Fruit fly (Drosophila melanogaster) whole organism, embryonic: ENCODE measurements around the gene CG31957.
A peak's percentile ranks its signal among the peaks of the same experiment; 100 is the strongest.

Source experiments
- Asciz ChIP-seq: fragments of 200-800 bp; sonication (Bioruptor generic); optimal IDR thresholded peaks from 2 replicates; lab custom pipeline; 2017; ENCODE audit warnings: missing biosample characterization, mild to moderate bottlenecking, missing genetic modification characterization, missing genetic modification reagents
- CG10147 ChIP-seq: fragments of 200-800 bp; sonication (Bioruptor generic); optimal IDR thresholded peaks from 2 replicates; lab custom pipeline; 2019; ENCODE audit warnings: missing biosample characterization, mild to moderate bottlenecking, missing genetic modification characterization, moderate library complexity
- CG10654 ChIP-seq: fragments of 200-800 bp; sonication (Bioruptor generic); optimal IDR thresholded peaks from 2 replicates; lab custom pipeline; 2016; ENCODE audit warnings: missing biosample characterization, missing genetic modification characterization
- CG12391 ChIP-seq: fragments of 200-800 bp; sonication (Bioruptor generic); optimal IDR thresholded peaks from 3 replicates; lab custom pipeline; 2018; ENCODE audit warnings: missing biosample characterization, mild to moderate bottlenecking, missing genetic modification characterization, moderate library complexity
- CG12744 ChIP-seq: fragments of 200-800 bp; sonication (Bioruptor generic); optimal IDR thresholded peaks from 2 replicates; lab custom pipeline; 2016; ENCODE audit warnings: missing biosample characterization, missing genetic modification characterization
- CG12942 ChIP-seq: fragments of 200-800 bp; sonication (Bioruptor generic); optimal IDR thresholded peaks from 3 replicates; lab custom pipeline; 2016; ENCODE audit warnings: missing biosample characterization, missing genetic modification characterization
- CG14710 ChIP-seq: fragments of 200-800 bp; sonication (Bioruptor generic); optimal IDR thresholded peaks from 3 replicates; lab custom pipeline; 2019; ENCODE audit warnings: missing biosample characterization, mild to moderate bottlenecking, missing genetic modification characterization, moderate library complexity
- CG14860 ChIP-seq: fragments of 200-800 bp; sonication (Bioruptor generic); IDR thresholded peaks from 3 replicates; pipeline ENCODE4 v1.3.6; 2022; ENCODE audit warnings: missing biosample characterization, missing genetic modification characterization; ENCODE audit not compliant: partially characterized antibody
- CG15073 ChIP-seq: fragments of 200-800 bp; sonication (Bioruptor generic); optimal IDR thresholded peaks from 2 replicates; lab custom pipeline; 2016; ENCODE audit warnings: missing biosample characterization, missing genetic modification characterization
- CG1529 ChIP-seq: fragments of 200-800 bp; sonication (Bioruptor generic); optimal IDR thresholded peaks from 3 replicates; lab custom pipeline; 2018; ENCODE audit warnings: missing biosample characterization, missing genetic modification characterization
- CG15696 ChIP-seq: fragments of 200-800 bp; sonication (Bioruptor generic); optimal IDR thresholded peaks from 2 replicates; lab custom pipeline; 2019; ENCODE audit warnings: missing biosample characterization, mild to moderate bottlenecking, missing genetic modification characterization, moderate library complexity
- CG2199 ChIP-seq: fragments of 200-800 bp; sonication (Bioruptor generic); IDR thresholded peaks from 3 replicates; pipeline ENCODE4 v1.3.6; 2022; ENCODE audit warnings: missing biosample characterization, missing genetic modification characterization
- CG2712 ChIP-seq: fragments of 200-800 bp; optimal IDR thresholded peaks from 3 replicates; lab custom pipeline; 2019; ENCODE audit warnings: missing biosample characterization, mild to moderate bottlenecking, missing genetic modification characterization, moderate library complexity
- CG2875 ChIP-seq: fragments of 200-800 bp; sonication (Bioruptor generic); optimal IDR thresholded peaks from 2 replicates; lab custom pipeline; 2017; ENCODE audit warnings: missing biosample characterization, mild to moderate bottlenecking, missing genetic modification characterization, missing genetic modification reagents
- CG31441 ChIP-seq: fragments of 200-800 bp; sonication (Bioruptor generic); IDR thresholded peaks from 2 replicates; pipeline ENCODE4 v1.3.6; 2022; ENCODE audit warnings: missing biosample characterization, missing genetic modification characterization
- CG32532 ChIP-seq: fragments of 200-800 bp; sonication (Bioruptor generic); IDR thresholded peaks from 2 replicates; pipeline ENCODE4 v1.3.6; 2022; ENCODE audit warnings: missing biosample characterization, missing genetic modification characterization
- CG34422 ChIP-seq: fragments of 200-800 bp; sonication (Bioruptor generic); IDR thresholded peaks from 3 replicates; pipeline ENCODE4 v1.3.6; 2022; ENCODE audit warnings: missing biosample characterization, missing genetic modification characterization
- CG3995 ChIP-seq: fragments of 200-800 bp; sonication (Bioruptor generic); optimal IDR thresholded peaks from 3 replicates; lab custom pipeline; 2016; ENCODE audit warnings: missing biosample characterization, missing genetic modification characterization
- CG4328 ChIP-seq: fragments of 200-800 bp; sonication (Bioruptor generic); optimal IDR thresholded peaks from 3 replicates; lab custom pipeline; 2017; ENCODE audit warnings: missing biosample characterization, missing genetic modification reagents, missing genetic modification characterization
- CG4707 ChIP-seq: fragments of 200-800 bp; sonication (Bioruptor generic); optimal IDR thresholded peaks from 2 replicates; lab custom pipeline; 2018; ENCODE audit warnings: missing biosample characterization, mild to moderate bottlenecking, missing genetic modification characterization, moderate library complexity
- CG6791 ChIP-seq: fragments of 200-800 bp; sonication (Bioruptor generic); IDR thresholded peaks from 3 replicates; pipeline ENCODE4 v1.3.6; 2022; ENCODE audit warnings: missing biosample characterization, missing genetic modification characterization; ENCODE audit not compliant: partially characterized antibody
- CTCF ChIP-seq: fragments of 200-800 bp; sonication (Bioruptor generic); optimal IDR thresholded peaks from 2 replicates; lab custom pipeline; 2017; ENCODE audit warnings: missing biosample characterization, mild to moderate bottlenecking, missing genetic modification characterization, moderate library complexity
- Dp ChIP-seq: fragments of 200-800 bp; sonication (Bioruptor generic); optimal IDR thresholded peaks from 2 replicates; lab custom pipeline; 2018; ENCODE audit warnings: missing biosample characterization, mild to moderate bottlenecking, missing genetic modification characterization, moderate library complexity
- Fer1 ChIP-seq: fragments of 200-800 bp; sonication (Bioruptor generic); optimal IDR thresholded peaks from 2 replicates; lab custom pipeline; 2017; ENCODE audit warnings: missing biosample characterization, mild to moderate bottlenecking, missing genetic modification characterization
- GATAe ChIP-seq: fragments of 200-800 bp; sonication (Bioruptor generic); conservative IDR thresholded peaks from 2 replicates; pipeline ENCODE4 v1.3.6; 2022; ENCODE audit warnings: missing biosample characterization, missing genetic modification characterization
- Gug ChIP-seq: fragments of 200-800 bp; sonication (Bioruptor generic); IDR thresholded peaks from 4 replicates; pipeline ENCODE4 v1.3.6; 2022; ENCODE audit warnings: missing biosample characterization, missing genetic modification characterization
- MESR4 ChIP-seq: fragments of 200-800 bp; sonication (Bioruptor generic); optimal IDR thresholded peaks from 2 replicates; lab custom pipeline; 2018; ENCODE audit warnings: missing biosample characterization, mild to moderate bottlenecking, missing genetic modification characterization, moderate library complexity
- NC2α ChIP-seq: fragments of 200-800 bp; sonication (Bioruptor generic); optimal IDR thresholded peaks from 2 replicates; lab custom pipeline; 2016; ENCODE audit warnings: missing biosample characterization, missing genetic modification characterization
- Six4 ChIP-seq: fragments of 200-800 bp; sonication (Bioruptor generic); optimal IDR thresholded peaks from 2 replicates; lab custom pipeline; 2016; ENCODE audit warnings: missing biosample characterization, missing genetic modification characterization
- Taf1 ChIP-seq: fragments of 200-800 bp; sonication (Bioruptor generic); IDR thresholded peaks from 2 replicates; pipeline ENCODE4 v1.3.6; 2022; ENCODE audit warnings: missing biosample characterization, missing genetic modification characterization
- Vsx1 ChIP-seq: fragments of 200-800 bp; sonication (Bioruptor generic); optimal IDR thresholded peaks from 2 replicates; lab custom pipeline; 2017; ENCODE audit warnings: missing biosample characterization, mild to moderate bottlenecking, missing genetic modification characterization, missing genetic modification reagents
- al ChIP-seq: fragments of 200-800 bp; sonication (Bioruptor generic); IDR thresholded peaks from 2 replicates; pipeline ENCODE4 v1.3.6; 2022; ENCODE audit warnings: missing biosample characterization, missing genetic modification characterization
- az2 ChIP-seq: fragments of 200-800 bp; sonication (Bioruptor generic); optimal IDR thresholded peaks from 3 replicates; lab custom pipeline; 2016; ENCODE audit warnings: missing biosample characterization, missing genetic modification characterization
- bsh ChIP-seq, 2 experiments: fragments of 200-800 bp; sonication (Bioruptor generic); optimal IDR thresholded peaks; 2 replicates each; lab custom pipeline; 2017 to 2018; ENCODE audit warnings: mild to moderate bottlenecking in 2 of 2, missing biosample characterization in 2 of 2, missing genetic modification characterization in 2 of 2, moderate library complexity in 1 of 2
- caup ChIP-seq: fragments of 200-800 bp; sonication (Bioruptor generic); optimal IDR thresholded peaks from 3 replicates; lab custom pipeline; 2017; ENCODE audit warnings: missing biosample characterization, mild to moderate bottlenecking, missing genetic modification characterization, moderate library complexity; ENCODE audit not compliant: severe bottlenecking
- corto ChIP-seq: fragments of 200-800 bp; sonication (Bioruptor generic); optimal IDR thresholded peaks from 2 replicates; lab custom pipeline; 2016; ENCODE audit warnings: missing biosample characterization, mild to moderate bottlenecking, missing genetic modification characterization, moderate library complexity
- crol ChIP-seq: fragments of 200-800 bp; sonication (Bioruptor generic); IDR thresholded peaks from 2 replicates; pipeline ENCODE4 v1.3.6; 2022; ENCODE audit warnings: missing biosample characterization, missing genetic modification characterization
- gt ChIP-seq: fragments of 200-800 bp; sonication (Bioruptor generic); IDR thresholded peaks from 2 replicates; pipeline ENCODE4 v1.3.6; 2022; ENCODE audit warnings: missing biosample characterization, missing genetic modification characterization
- hb ChIP-seq: fragments of 200-800 bp; sonication (Bioruptor generic); IDR thresholded peaks from 3 replicates; pipeline ENCODE4 v1.3.6; 2022; ENCODE audit warnings: missing biosample characterization, missing genetic modification characterization; ENCODE audit not compliant: partially characterized antibody
- hbn ChIP-seq: fragments of 200-800 bp; sonication (Bioruptor generic); IDR thresholded peaks from 2 replicates; pipeline ENCODE4 v1.3.6; 2022; ENCODE audit warnings: missing biosample characterization, missing genetic modification characterization; ENCODE audit not compliant: partially characterized antibody
- hth ChIP-seq: fragments of >200 bp; optimal IDR thresholded peaks from 2 replicates; lab custom pipeline; 2017; ENCODE audit warnings: inconsistent platforms
- inv ChIP-seq: fragments of 200-800 bp; sonication (Bioruptor generic); IDR thresholded peaks from 2 replicates; pipeline ENCODE4 v1.3.6; 2022; ENCODE audit warnings: missing biosample characterization, missing genetic modification characterization; ENCODE audit not compliant: partially characterized antibody
- jing ChIP-seq: fragments of 200-800 bp; sonication (Bioruptor generic); optimal IDR thresholded peaks from 2 replicates; lab custom pipeline; 2018; ENCODE audit warnings: missing biosample characterization, mild to moderate bottlenecking, missing genetic modification characterization
- nmo ChIP-seq: fragments of 200-800 bp; sonication (Bioruptor generic); optimal IDR thresholded peaks from 2 replicates; lab custom pipeline; 2018; ENCODE audit warnings: missing biosample characterization, mild to moderate bottlenecking, missing genetic modification characterization, moderate library complexity
- odd ChIP-seq: fragments of 200-800 bp; sonication (Bioruptor generic); optimal IDR thresholded peaks from 2 replicates; lab custom pipeline; 2017; ENCODE audit warnings: missing biosample characterization, mild to moderate bottlenecking, missing genetic modification characterization
- ro ChIP-seq: fragments of 200-800 bp; sonication (Bioruptor generic); IDR thresholded peaks from 2 replicates; pipeline ENCODE4 v1.3.6; 2022; ENCODE audit warnings: missing biosample characterization, missing genetic modification characterization
- scrt ChIP-seq: fragments of 200-800 bp; sonication (Bioruptor generic); optimal IDR thresholded peaks from 2 replicates; lab custom pipeline; 2018; ENCODE audit warnings: missing biosample characterization, mild to moderate bottlenecking, missing genetic modification characterization, moderate library complexity
- sr ChIP-seq: fragments of 200-800 bp; sonication (Bioruptor generic); IDR thresholded peaks from 3 replicates; pipeline ENCODE4 v1.3.6; 2022; ENCODE audit warnings: missing biosample characterization, missing genetic modification characterization
- tna ChIP-seq: fragments of 200-800 bp; sonication (Bioruptor generic); IDR thresholded peaks from 2 replicates; pipeline ENCODE4 v1.3.6; 2022; ENCODE audit warnings: missing biosample characterization, missing genetic modification characterization; ENCODE audit not compliant: partially characterized antibody
- vfl ChIP-seq: fragments of 200-800 bp; sonication (Bioruptor generic); optimal IDR thresholded peaks from 2 replicates; lab custom pipeline; 2016; ENCODE audit warnings: missing biosample characterization, missing genetic modification characterization

The CG31957 gene

dm6 chr2L:3827406-3828133, 44.7 kb downstream of the CG31957 start (continued):
- TF ChIP-seq CG12744 (GFP tag; lab: Kevin White, UChicago), result peak; percentile 43
- peak; percentile 89 for TF ChIP-seq CG31441
- no peak for TF ChIP-seq sr (GFP tag; lab: Robert Waterston, UW)
- peak; percentile 59 for TF ChIP-seq CG10654 (GFP tag; lab: Kevin White, UChicago)
- TF ChIP-seq CG2199 (GFP tag; lab: Robert Waterston, UW), result peak; percentile 78; the same call in 2 of the 3 replicates
- TF ChIP-seq caup (GFP tag; lab: Kevin White, UChicago), result no peak
- peak; percentile 96 for TF ChIP-seq CG2712 (tag; lab: Kevin White, UChicago)
- TF ChIP-seq jing, result no peak
- TF ChIP-seq Vsx1 (GFP tag; lab: Kevin White, UChicago), result peak; percentile 53
- no peak for TF ChIP-seq CTCF (GFP tag; lab: Kevin White, UChicago)
- no peak for TF ChIP-seq CG6791 (GFP tag; lab: Robert Waterston, UW)
- TF ChIP-seq tna, result no peak
- TF ChIP-seq al, result no peak
- peak; percentile 43 for TF ChIP-seq CG12942 (GFP tag; lab: Kevin White, UChicago)
- peak; percentile 92 for TF ChIP-seq CG12391 (tag; lab: Kevin White, UChicago)
- no peak for TF ChIP-seq CG3995 (GFP tag; lab: Kevin White, UChicago)
- no peak for TF ChIP-seq inv (GFP tag; lab: Robert Waterston, UW)
- TF ChIP-seq odd, result peak; percentile 9
- TF ChIP-seq CG14710, result peak; percentile 96
- TF ChIP-seq hb (GFP tag; lab: Robert Waterston, UW), result no peak
- TF ChIP-seq CG4328 (GFP tag; lab: Kevin White, UChicago), result peak; percentile 13
- TF ChIP-seq NC2α, result peak; percentile 38
- peak in 1 of 2 experiments; percentile 78 for TF ChIP-seq bsh (GFP tag; optimal IDR thresholded peaks at IDR 0.05; lab: Kevin White, UChicago)
- no peak for TF ChIP-seq MESR4 (GFP tag; lab: Kevin White, UChicago)
- TF ChIP-seq Dp (GFP tag; lab: Kevin White, UChicago), result no peak
- no peak for TF ChIP-seq vfl (GFP tag; lab: Kevin White, UChicago)
- TF ChIP-seq Gug, result no peak
- TF ChIP-seq scrt (GFP tag; lab: Kevin White, UChicago), result no peak
- TF ChIP-seq CG14860 (GFP tag; lab: Robert Waterston, UW), result no peak
- TF ChIP-seq CG15696 (tag; lab: Kevin White, UChicago), result peak; percentile 99
- peak; percentile 42 for TF ChIP-seq CG2875 (GFP tag; lab: Kevin White, UChicago)
- no peak for TF ChIP-seq ro
- TF ChIP-seq CG32532 (GFP tag; lab: Robert Waterston, UW), result no peak
- no peak for TF ChIP-seq hbn (GFP tag; lab: Robert Waterston, UW)
- no peak for TF ChIP-seq CG34422
- TF ChIP-seq az2 (GFP tag; lab: Kevin White, UChicago), result peak; percentile 74
- TF ChIP-seq Asciz, result no peak
- no peak for TF ChIP-seq Fer1 (GFP tag; lab: Kevin White, UChicago)
- peak; percentile 67 for TF ChIP-seq Six4 (GFP tag; lab: Kevin White, UChicago)
- TF ChIP-seq gt (GFP tag; lab: Robert Waterston, UW), result no peak
- TF ChIP-seq hth (lab: Kevin White, UChicago), result peak; percentile 4
- peak; percentile 92 for TF ChIP-seq nmo (GFP tag; lab: Kevin White, UChicago)
- TF ChIP-seq CG15073 (GFP tag; lab: Kevin White, UChicago), result peak; percentile 21
- no peak for TF ChIP-seq CG4707 (GFP tag; lab: Kevin White, UChicago)
- no peak for TF ChIP-seq crol (GFP tag; lab: Robert Waterston, UW)
- TF ChIP-seq Taf1 (GFP tag; lab: Robert Waterston, UW), result no peak
- TF ChIP-seq GATAe, result no peak
- TF ChIP-seq CG1529, result peak; percentile 76
- TF ChIP-seq corto (GFP tag; lab: Kevin White, UChicago), result no peak
- TF ChIP-seq CG10147 (GFP tag; lab: Kevin White, UChicago), result no peak
